Worm (Caenorhabditis elegans) whole organism, L2 larva: ENCODE data around the gene F46H5.2.

Experiments used
- C34F6.9 ChIP-seq: fragments of 150-350 bp; optimal IDR thresholded peaks from 2 replicates; lab custom pipeline; 2014; ENCODE audit warnings: missing biosample characterization, missing genetic modification characterization
- F13H6.1 ChIP-seq: sonication (generic microtip); optimal IDR thresholded peaks from 2 replicates; lab custom pipeline; 2016; ENCODE audit warnings: missing genetic modification characterization, missing compliant biosample characterization
- R02D3.7 ChIP-seq: fragments of 150-350 bp; optimal IDR thresholded peaks from 2 replicates; lab custom pipeline; 2014; ENCODE audit warnings: missing biosample characterization, missing genetic modification characterization
- Y55F3AM.14 ChIP-seq: fragments of 200-800 bp; sonication (Bioruptor generic); optimal IDR thresholded peaks from 2 replicates; lab custom pipeline; 2018; ENCODE audit warnings: mild to moderate bottlenecking, missing genetic modification characterization, missing compliant biosample characterization
- ZK546.5 ChIP-seq: sonication (generic microtip); optimal IDR thresholded peaks from 2 replicates; lab custom pipeline; 2017; ENCODE audit warnings: missing biosample characterization, missing genetic modification characterization
- alr-1 ChIP-seq: fragments of 150-350 bp; optimal IDR thresholded peaks from 2 replicates; lab custom pipeline; 2014; ENCODE audit warnings: missing biosample characterization, missing genetic modification characterization
- aly-2 ChIP-seq: fragments of 150-350 bp; optimal IDR thresholded peaks from 2 replicates; lab custom pipeline; 2014; ENCODE audit warnings: missing biosample characterization, missing genetic modification characterization
- ama-1 ChIP-seq: fragments of 150-350 bp; optimal IDR thresholded peaks from 2 replicates; lab custom pipeline; 2018; ENCODE audit warnings: inconsistent platforms
- blmp-1 ChIP-seq: sonication (generic microtip); optimal IDR thresholded peaks from 2 replicates; lab custom pipeline; 2017; ENCODE audit warnings: missing genetic modification characterization, mild to moderate bottlenecking, missing compliant biosample characterization, antibody characterized with exemption, moderate library complexity; ENCODE audit not compliant: insufficient read depth
- ceh-16 ChIP-seq: fragments of 150-350 bp; optimal IDR thresholded peaks from 2 replicates; lab custom pipeline; 2014; ENCODE audit warnings: missing biosample characterization, missing genetic modification characterization
- ceh-82 ChIP-seq: fragments of 150-350 bp; optimal IDR thresholded peaks from 2 replicates; lab custom pipeline; 2014; ENCODE audit warnings: missing biosample characterization, missing genetic modification characterization
- crh-2 ChIP-seq: sonication (generic microtip); optimal IDR thresholded peaks from 2 replicates; lab custom pipeline; 2017; ENCODE audit warnings: missing biosample characterization, missing genetic modification characterization
- dmd-4 ChIP-seq: sonication (generic microtip); optimal IDR thresholded peaks from 2 replicates; lab custom pipeline; 2017; ENCODE audit warnings: missing biosample characterization, missing genetic modification characterization
- egl-27 ChIP-seq: sonication (generic microtip); optimal IDR thresholded peaks from 3 replicates; lab custom pipeline; 2017; ENCODE audit warnings: missing biosample characterization, missing genetic modification reagents, missing genetic modification characterization
- elt-1 ChIP-seq: fragments of 150-350 bp; optimal IDR thresholded peaks from 2 replicates; lab custom pipeline; 2014; ENCODE audit warnings: missing biosample characterization, missing genetic modification characterization
- elt-3 ChIP-seq: sonication (generic microtip); optimal IDR thresholded peaks from 2 replicates; lab custom pipeline; 2017; ENCODE audit warnings: missing biosample characterization, missing genetic modification characterization
- fos-1 ChIP-seq: fragments of 150-350 bp; optimal IDR thresholded peaks from 2 replicates; lab custom pipeline; 2014; ENCODE audit warnings: missing biosample characterization, missing genetic modification characterization
- gmeb-1 ChIP-seq: fragments of 150-350 bp; optimal IDR thresholded peaks from 2 replicates; lab custom pipeline; 2014; ENCODE audit warnings: missing biosample characterization, missing genetic modification characterization
- lin-11 ChIP-seq: fragments of 150-350 bp; sonication (generic microtip); optimal IDR thresholded peaks from 2 replicates; lab custom pipeline; 2014; ENCODE audit warnings: missing biosample characterization, missing genetic modification characterization, inconsistent platforms, mixed read lengths
- lin-13 ChIP-seq: fragments of 150-350 bp; optimal IDR thresholded peaks from 2 replicates; lab custom pipeline; 2014; ENCODE audit warnings: missing biosample characterization, missing genetic modification reagents, missing genetic modification characterization
- lin-39 ChIP-seq: fragments of 150-350 bp; optimal IDR thresholded peaks from 2 replicates; lab custom pipeline; 2014; ENCODE audit warnings: missing biosample characterization, missing genetic modification reagents, missing genetic modification characterization
- lsy-2 ChIP-seq, 2 experiments: fragments of 150-350 bp in 1 of 2; sonication (generic microtip) in 1 of 2; optimal IDR thresholded peaks; 2 replicates each; lab custom pipeline; 2014 to 2017; ENCODE audit warnings: missing biosample characterization in 2 of 2, missing genetic modification characterization in 2 of 2
- mab-5 ChIP-seq: fragments of 150-350 bp; optimal IDR thresholded peaks from 2 replicates; lab custom pipeline; 2014; ENCODE audit warnings: missing biosample characterization, missing genetic modification characterization
- mbf-1 ChIP-seq: sonication (generic microtip); optimal IDR thresholded peaks from 2 replicates; lab custom pipeline; 2017; ENCODE audit warnings: missing biosample characterization, missing genetic modification characterization
- mdl-1 ChIP-seq, 2 experiments: fragments of 150-350 bp in 1 of 2; sonication (generic microtip) in 1 of 2; optimal IDR thresholded peaks; 2 replicates each; lab custom pipeline; 2017; ENCODE audit warnings: missing biosample characterization in 2 of 2, missing genetic modification characterization in 2 of 2
- nhr-10 ChIP-seq: sonication (generic microtip); optimal IDR thresholded peaks from 2 replicates; lab custom pipeline; 2017; ENCODE audit warnings: missing biosample characterization, missing genetic modification characterization
- nhr-11 ChIP-seq: fragments of 150-350 bp; optimal IDR thresholded peaks from 2 replicates; lab custom pipeline; 2014; ENCODE audit warnings: missing biosample characterization, missing genetic modification characterization
- nhr-12 ChIP-seq: fragments of 150-350 bp; optimal IDR thresholded peaks from 2 replicates; lab custom pipeline; 2014; ENCODE audit warnings: missing biosample characterization, missing genetic modification characterization
- nhr-129 ChIP-seq: fragments of 150-350 bp; optimal IDR thresholded peaks from 2 replicates; lab custom pipeline; 2014; ENCODE audit warnings: missing biosample characterization, missing genetic modification characterization
- nhr-21 ChIP-seq: fragments of 150-350 bp; optimal IDR thresholded peaks from 2 replicates; lab custom pipeline; 2014; ENCODE audit warnings: missing biosample characterization, missing genetic modification characterization
- nhr-23 ChIP-seq: fragments of 150-350 bp; optimal IDR thresholded peaks from 2 replicates; lab custom pipeline; 2014; ENCODE audit warnings: missing biosample characterization, missing genetic modification reagents, missing genetic modification characterization
- nhr-237 ChIP-seq: fragments of 150-350 bp; optimal IDR thresholded peaks from 2 replicates; lab custom pipeline; 2014; ENCODE audit warnings: missing biosample characterization, missing genetic modification characterization
- nhr-25 ChIP-seq: fragments of 150-350 bp; sonication (generic microtip); optimal IDR thresholded peaks from 3 replicates; lab custom pipeline; 2014; ENCODE audit warnings: missing biosample characterization, missing genetic modification characterization
- nhr-6 ChIP-seq: fragments of 150-350 bp; optimal IDR thresholded peaks from 2 replicates; lab custom pipeline; 2014; ENCODE audit warnings: missing biosample characterization, missing genetic modification characterization
- nhr-77 ChIP-seq: fragments of 150-350 bp; optimal IDR thresholded peaks from 2 replicates; lab custom pipeline; 2014; ENCODE audit warnings: missing biosample characterization, missing genetic modification characterization
- peb-1 ChIP-seq: fragments of 150-350 bp; optimal IDR thresholded peaks from 2 replicates; lab custom pipeline; 2014; ENCODE audit warnings: missing biosample characterization, missing genetic modification characterization
- sem-4 ChIP-seq: fragments of 150-350 bp; optimal IDR thresholded peaks from 2 replicates; lab custom pipeline; 2014; ENCODE audit warnings: missing biosample characterization, missing genetic modification reagents, missing genetic modification characterization
- skn-1 ChIP-seq: sonication (generic microtip); optimal IDR thresholded peaks from 2 replicates; lab custom pipeline; 2017; ENCODE audit warnings: missing biosample characterization, missing genetic modification characterization
- sma-3 ChIP-seq: sonication (generic microtip); optimal IDR thresholded peaks from 2 replicates; lab custom pipeline; 2016; ENCODE audit warnings: missing genetic modification reagents, missing genetic modification characterization, missing compliant biosample characterization
- sma-9 ChIP-seq, 2 experiments: fragments of 150-350 bp in 1 of 2; sonication (generic microtip) in 1 of 2; optimal IDR thresholded peaks; 2 replicates each; lab custom pipeline; 2014 to 2016; ENCODE audit warnings: missing genetic modification characterization in 2 of 2, mild to moderate bottlenecking in 1 of 2, missing biosample characterization in 1 of 2, missing compliant biosample characterization in 1 of 2, missing genetic modification reagents in 1 of 2, moderate library complexity in 1 of 2
- snpc-4 ChIP-seq: fragments of 150-350 bp; optimal IDR thresholded peaks from 2 replicates; lab custom pipeline; 2014; ENCODE audit warnings: missing biosample characterization, missing genetic modification characterization
- unc-39 ChIP-seq: fragments of 150-350 bp; optimal IDR thresholded peaks from 2 replicates; lab custom pipeline; 2014; ENCODE audit warnings: missing biosample characterization, missing genetic modification characterization
- unc-55 ChIP-seq: fragments of 150-350 bp; sonication (generic microtip); optimal IDR thresholded peaks from 3 replicates; lab custom pipeline; 2014; ENCODE audit warnings: missing biosample characterization, missing genetic modification reagents, missing genetic modification characterization
- unc-62 ChIP-seq: fragments of 150-350 bp; optimal IDR thresholded peaks from 2 replicates; lab custom pipeline; 2014; ENCODE audit warnings: missing biosample characterization, missing genetic modification reagents, missing genetic modification characterization
- zag-1 ChIP-seq: fragments of 150-350 bp; optimal IDR thresholded peaks from 2 replicates; lab custom pipeline; 2014; ENCODE audit warnings: missing biosample characterization, missing genetic modification characterization
- ztf-1 ChIP-seq: fragments of 200-800 bp; sonication (Bioruptor generic); conservative IDR thresholded peaks from 2 replicates; pipeline ENCODE4 v1.3.6; 2022; ENCODE audit warnings: missing genetic modification characterization, missing compliant biosample characterization
- ztf-11 ChIP-seq: sonication (generic microtip); optimal IDR thresholded peaks from 2 replicates; lab custom pipeline; 2017; ENCODE audit warnings: missing biosample characterization, missing genetic modification characterization
- ztf-4 ChIP-seq: fragments of 150-350 bp; optimal IDR thresholded peaks from 2 replicates; lab custom pipeline; 2014; ENCODE audit warnings: missing biosample characterization, missing genetic modification characterization

F46H5.2 gene

DNA sequence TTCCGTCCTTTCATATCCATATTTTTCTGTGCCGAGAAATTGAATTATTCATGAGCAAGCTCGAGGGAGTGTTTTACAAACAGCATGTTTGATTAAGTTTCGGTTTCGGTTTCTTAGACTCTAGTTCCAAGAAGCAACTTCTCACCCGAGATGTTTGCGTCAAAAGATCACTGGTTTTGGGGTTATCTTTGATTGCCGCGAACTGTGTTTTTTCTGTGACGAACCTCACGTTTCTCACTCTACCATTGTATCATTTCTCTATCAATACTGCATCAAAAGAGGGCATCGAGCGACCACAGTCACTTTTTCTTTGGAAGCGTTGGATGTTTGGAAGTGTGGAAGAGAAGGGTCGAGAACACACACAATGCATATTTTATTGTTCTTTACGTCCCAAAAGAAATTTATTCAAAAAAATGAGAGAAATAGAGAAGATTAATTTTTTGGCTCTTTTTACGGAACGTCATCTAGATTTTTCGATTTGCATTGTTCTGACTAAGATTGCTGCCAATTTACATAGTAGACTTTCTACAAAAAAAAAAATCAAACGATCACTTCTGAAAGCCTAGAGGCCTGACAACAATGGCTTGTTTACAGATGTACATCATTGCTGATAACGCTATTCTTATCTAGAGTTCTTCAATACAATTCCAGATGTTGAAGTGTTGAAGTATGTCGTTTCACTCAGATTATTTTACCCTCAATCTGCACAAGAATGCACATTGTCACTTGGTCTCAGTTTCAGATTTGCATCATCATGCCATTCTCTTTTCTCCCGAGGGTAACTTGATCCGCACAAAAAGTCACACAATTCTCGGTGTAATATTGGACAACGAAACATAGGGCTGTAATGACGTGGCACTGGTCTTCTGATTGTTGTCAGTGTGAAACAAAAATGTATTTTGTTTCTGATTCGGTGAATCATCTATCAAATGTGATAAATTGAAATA lies 32.0 kb upstream of the F46H5.2 start:
- TF ChIP-seq lin-11 (no peak), sma-3 (no peak), ztf-1 (GFP tag; lab: Robert Waterston, UW) (no peak), elt-3 (tag; lab: Kevin White, UChicago) (no peak), ama-1 (no peak), nhr-11 (no peak), elt-1 (tag; lab: Kevin White, UChicago) (no peak), zag-1 (tag; lab: Kevin White, UChicago) (no peak), nhr-129 (peak; percentile 93), C34F6.9 (tag; lab: Kevin White, UChicago) (no peak), dmd-4 (tag; lab: Kevin White, UChicago) (no peak), blmp-1 (tag; lab: Kevin White, UChicago) (no peak), mab-5 (no peak), unc-39 (tag; lab: Kevin White, UChicago) (no peak), nhr-23 (no peak), fos-1 (tag; lab: Kevin White, UChicago) (peak; percentile 32), ZK546.5 (tag; lab: Kevin White, UChicago) (no peak), snpc-4 (tag; lab: Kevin White, UChicago) (no peak), sma-9 (GFP tag; optimal IDR thresholded peaks at IDR 0.05; lab: Kevin White, UChicago) (peak; percentile 52), sma-9 (tag; optimal IDR thresholded peaks at IDR 0.05; lab: Kevin White, UChicago) (no peak), unc-62 (GFP tag; lab: Kevin White, UChicago) (no peak), nhr-10 (no peak), nhr-237 (no peak), nhr-25 (tag; lab: Kevin White, UChicago) (no peak), R02D3.7 (no peak), Y55F3AM.14 (GFP tag; lab: Kevin White, UChicago) (no peak), gmeb-1 (tag; lab: Kevin White, UChicago) (no peak), mbf-1 (tag; lab: Kevin White, UChicago) (no peak), peb-1 (no peak), unc-55 (GFP tag; lab: Kevin White, UChicago) (peak; percentile 16), ztf-4 (tag; lab: Kevin White, UChicago) (no peak), aly-2 (no peak), egl-27 (tag; lab: Kevin White, UChicago) (no peak), alr-1 (no peak), F13H6.1 (tag; lab: Kevin White, UChicago) (peak; percentile 50), nhr-12 (tag; lab: Kevin White, UChicago) (no peak), mdl-1 (tag; optimal IDR thresholded peaks at IDR 0.05; lab: Kevin White, UChicago) (no peak), crh-2 (tag; lab: Kevin White, UChicago) (peak; percentile 70), sem-4 (tag; lab: Kevin White, UChicago) (no peak), nhr-77 (no peak), lin-39 (tag; lab: Kevin White, UChicago) (no peak), nhr-6 (tag; lab: Kevin White, UChicago) (no peak), ceh-16 (tag; lab: Kevin White, UChicago) (no peak), ztf-11 (no peak), skn-1 (tag; lab: Kevin White, UChicago) (no peak), nhr-21 (tag; lab: Kevin White, UChicago) (peak; percentile 6), lin-13 (GFP tag; lab: Kevin White, UChicago) (peak; percentile 15), ceh-82 (tag; lab: Kevin White, UChicago) (no peak), lsy-2 (tag; optimal IDR thresholded peaks at IDR 0.05; lab: Kevin White, UChicago) (no peak)
